Fruit fly (Drosophila melanogaster) whole organism, embryonic: ENCODE measurements around the gene CG32344.

Source experiments
- Ada2b ChIP-seq: fragments of 200-800 bp; sonication (Bioruptor generic); IDR thresholded peaks from 2 replicates; pipeline ENCODE4 v1.3.6; 2022; ENCODE audit warnings: missing biosample characterization, missing genetic modification characterization
- Aef1 ChIP-seq: fragments of 200-800 bp; sonication (Bioruptor generic); IDR thresholded peaks from 3 replicates; pipeline ENCODE4 v1.3.6; 2022; ENCODE audit warnings: missing biosample characterization, missing genetic modification characterization
- Atf6 ChIP-seq: fragments of 200-800 bp; sonication (Bioruptor generic); IDR thresholded peaks from 2 replicates; pipeline ENCODE4 v1.3.6; 2022; ENCODE audit warnings: missing biosample characterization, missing genetic modification characterization
- BEAF-32 ChIP-seq: fragments of 200-800 bp; sonication (Bioruptor generic); optimal IDR thresholded peaks from 3 replicates; lab custom pipeline; 2017; ENCODE audit warnings: missing biosample characterization, missing genetic modification characterization, mild to moderate bottlenecking, moderate library complexity, missing genetic modification reagents
- Bteb2 ChIP-seq: fragments of 200-800 bp; sonication (Bioruptor generic); optimal IDR thresholded peaks from 2 replicates; lab custom pipeline; 2016; ENCODE audit warnings: missing biosample characterization, missing genetic modification characterization
- CG1024 ChIP-seq: fragments of 200-800 bp; sonication (Bioruptor generic); IDR thresholded peaks from 2 replicates; pipeline ENCODE4 v1.3.6; 2022; ENCODE audit warnings: missing biosample characterization, missing genetic modification characterization
- CG10267 ChIP-seq: fragments of 200-800 bp; sonication (Bioruptor generic); optimal IDR thresholded peaks from 2 replicates; lab custom pipeline; 2018; ENCODE audit warnings: missing biosample characterization, mild to moderate bottlenecking, missing genetic modification characterization, moderate library complexity
- CG10543 ChIP-seq: fragments of 200-800 bp; sonication (Bioruptor generic); optimal IDR thresholded peaks from 3 replicates; lab custom pipeline; 2017; ENCODE audit warnings: missing biosample characterization, mild to moderate bottlenecking, missing genetic modification characterization, moderate library complexity
- CG10565 ChIP-seq: fragments of 200-800 bp; sonication (Bioruptor generic); optimal IDR thresholded peaks from 3 replicates; lab custom pipeline; 2016; ENCODE audit warnings: missing biosample characterization, mild to moderate bottlenecking, missing genetic modification characterization
- CG11085 ChIP-seq: fragments of 200-800 bp; sonication (Bioruptor generic); IDR thresholded peaks from 2 replicates; pipeline ENCODE4 v1.3.6; 2022; ENCODE audit warnings: missing biosample characterization, missing genetic modification characterization
- CG11093 ChIP-seq: fragments of 200-800 bp; sonication (Bioruptor generic); IDR thresholded peaks from 3 replicates; pipeline ENCODE4 v1.3.6; 2022; ENCODE audit warnings: missing biosample characterization, missing genetic modification characterization
- CG12155 ChIP-seq: fragments of 200-800 bp; sonication (Bioruptor generic); optimal IDR thresholded peaks from 3 replicates; lab custom pipeline; 2016; ENCODE audit warnings: missing biosample characterization, missing genetic modification characterization
- CG12942 ChIP-seq: fragments of 200-800 bp; sonication (Bioruptor generic); optimal IDR thresholded peaks from 3 replicates; lab custom pipeline; 2016; ENCODE audit warnings: missing biosample characterization, missing genetic modification characterization
- CG13287 ChIP-seq: fragments of 200-800 bp; sonication (Bioruptor generic); IDR thresholded peaks from 2 replicates; pipeline ENCODE4 v1.3.6; 2022; ENCODE audit warnings: missing biosample characterization, missing genetic modification characterization; ENCODE audit not compliant: partially characterized antibody
- CG13424 ChIP-seq: fragments of 200-800 bp; sonication (Bioruptor generic); optimal IDR thresholded peaks from 2 replicates; lab custom pipeline; 2019; ENCODE audit warnings: missing biosample characterization, mild to moderate bottlenecking, missing genetic modification characterization, moderate library complexity
- CG13624 ChIP-seq: fragments of 200-800 bp; sonication (Bioruptor generic); optimal IDR thresholded peaks from 2 replicates; lab custom pipeline; 2016; ENCODE audit warnings: missing biosample characterization, missing genetic modification characterization
- CG15696 ChIP-seq: fragments of 200-800 bp; sonication (Bioruptor generic); optimal IDR thresholded peaks from 2 replicates; lab custom pipeline; 2019; ENCODE audit warnings: missing biosample characterization, mild to moderate bottlenecking, missing genetic modification characterization, moderate library complexity
- CG16779 ChIP-seq: fragments of 200-800 bp; sonication (Bioruptor generic); IDR thresholded peaks from 2 replicates; pipeline ENCODE4 v1.3.6; 2022; ENCODE audit warnings: missing biosample characterization, missing genetic modification characterization
- CG4854 ChIP-seq: fragments of 200-800 bp; sonication (Bioruptor generic); optimal IDR thresholded peaks from 2 replicates; lab custom pipeline; 2016; ENCODE audit warnings: missing biosample characterization, missing genetic modification characterization, inconsistent platforms
- CG5245 ChIP-seq: fragments of 200-800 bp; sonication (Bioruptor generic); optimal IDR thresholded peaks from 3 replicates; lab custom pipeline; 2016; ENCODE audit warnings: missing biosample characterization, missing genetic modification characterization
- CG7928 ChIP-seq: fragments of 200-800 bp; sonication (Bioruptor generic); optimal IDR thresholded peaks from 2 replicates; lab custom pipeline; 2017; ENCODE audit warnings: missing biosample characterization, mild to moderate bottlenecking, missing genetic modification characterization
- CG8281 ChIP-seq: fragments of 200-800 bp; sonication (Bioruptor generic); optimal IDR thresholded peaks from 2 replicates; lab custom pipeline; 2018; ENCODE audit warnings: missing biosample characterization, mild to moderate bottlenecking, missing genetic modification characterization, moderate library complexity
- CG8924 ChIP-seq: fragments of 200-800 bp; optimal IDR thresholded peaks from 3 replicates; lab custom pipeline; 2019; ENCODE audit warnings: missing biosample characterization, mild to moderate bottlenecking, missing genetic modification characterization, moderate library complexity
- Dp ChIP-seq: fragments of 200-800 bp; sonication (Bioruptor generic); optimal IDR thresholded peaks from 2 replicates; lab custom pipeline; 2018; ENCODE audit warnings: missing biosample characterization, mild to moderate bottlenecking, missing genetic modification characterization, moderate library complexity
- H15 ChIP-seq: fragments of 200-800 bp; sonication (Bioruptor generic); IDR thresholded peaks from 3 replicates; pipeline ENCODE4 v1.3.6; 2022; ENCODE audit warnings: missing biosample characterization, missing genetic modification characterization
- Hand ChIP-seq: fragments of 200-800 bp; sonication (Bioruptor generic); optimal IDR thresholded peaks from 2 replicates; lab custom pipeline; 2017; ENCODE audit warnings: mild to moderate bottlenecking, missing biosample characterization, missing genetic modification reagents, missing genetic modification characterization
- Sox102F ChIP-seq: fragments of 200-800 bp; sonication (Bioruptor generic); optimal IDR thresholded peaks from 2 replicates; lab custom pipeline; 2018; ENCODE audit warnings: missing biosample characterization, mild to moderate bottlenecking, missing genetic modification characterization, moderate library complexity
- Sry-δ ChIP-seq: fragments of 200-800 bp; sonication (Bioruptor generic); optimal IDR thresholded peaks from 2 replicates; lab custom pipeline; 2016; ENCODE audit warnings: missing biosample characterization, missing genetic modification characterization
- ato ChIP-seq: fragments of 200-800 bp; sonication (Bioruptor generic); IDR thresholded peaks from 2 replicates; pipeline ENCODE4 v1.3.6; 2022; ENCODE audit warnings: missing biosample characterization, missing genetic modification characterization; ENCODE audit not compliant: partially characterized antibody
- bbx ChIP-seq: fragments of 200-800 bp; sonication (Bioruptor generic); IDR thresholded peaks from 2 replicates; pipeline ENCODE4 v1.3.6; 2022; ENCODE audit warnings: missing biosample characterization, missing genetic modification characterization; ENCODE audit not compliant: partially characterized antibody
- chinmo ChIP-seq: fragments of 200-800 bp; sonication (Bioruptor generic); IDR thresholded peaks from 4 replicates; pipeline ENCODE4 v1.3.6; 2022; ENCODE audit warnings: missing biosample characterization, missing genetic modification characterization; ENCODE audit not compliant: partially characterized antibody
- dan ChIP-seq: fragments of 200-800 bp; sonication (Bioruptor generic); IDR thresholded peaks from 2 replicates; pipeline ENCODE4 v1.3.6; 2022; ENCODE audit warnings: missing biosample characterization, missing genetic modification characterization
- dati ChIP-seq: fragments of 200-800 bp; sonication (Bioruptor generic); IDR thresholded peaks from 2 replicates; pipeline ENCODE4 v1.3.6; 2022; ENCODE audit warnings: missing biosample characterization, missing genetic modification characterization
- ems ChIP-seq: fragments of 200-800 bp; sonication (Bioruptor generic); optimal IDR thresholded peaks from 3 replicates; lab custom pipeline; 2016; ENCODE audit warnings: missing biosample characterization, missing genetic modification characterization
- en ChIP-seq: fragments of 200-800 bp; sonication (Bioruptor generic); optimal IDR thresholded peaks from 2 replicates; lab custom pipeline; 2016; ENCODE audit warnings: missing biosample characterization, missing genetic modification characterization
- ewg ChIP-seq: fragments of 200-800 bp; sonication (Bioruptor generic); optimal IDR thresholded peaks from 3 replicates; lab custom pipeline; 2017; ENCODE audit warnings: mild to moderate bottlenecking, missing biosample characterization, missing genetic modification reagents, missing genetic modification characterization
- gro ChIP-seq: fragments of 200-800 bp; sonication (Bioruptor generic); optimal IDR thresholded peaks from 2 replicates; lab custom pipeline; 2016; ENCODE audit warnings: missing biosample characterization, missing genetic modification characterization
- inv ChIP-seq: fragments of 200-800 bp; sonication (Bioruptor generic); IDR thresholded peaks from 2 replicates; pipeline ENCODE4 v1.3.6; 2022; ENCODE audit warnings: missing biosample characterization, missing genetic modification characterization; ENCODE audit not compliant: partially characterized antibody
- jumu ChIP-seq: fragments of 200-800 bp; sonication (Bioruptor generic); optimal IDR thresholded peaks from 3 replicates; lab custom pipeline; 2016; ENCODE audit warnings: missing biosample characterization, missing genetic modification characterization
- mirr ChIP-seq: fragments of 200-800 bp; sonication (Bioruptor generic); optimal IDR thresholded peaks from 3 replicates; lab custom pipeline; 2018; ENCODE audit warnings: missing biosample characterization, mild to moderate bottlenecking, missing genetic modification characterization
- nmo ChIP-seq: fragments of 200-800 bp; sonication (Bioruptor generic); optimal IDR thresholded peaks from 2 replicates; lab custom pipeline; 2018; ENCODE audit warnings: missing biosample characterization, mild to moderate bottlenecking, missing genetic modification characterization, moderate library complexity
- pho ChIP-seq: fragments of 200-800 bp; sonication (Bioruptor generic); optimal IDR thresholded peaks from 2 replicates; lab custom pipeline; 2016; ENCODE audit warnings: missing biosample characterization, missing genetic modification characterization
- pum ChIP-seq: fragments of 200-800 bp; sonication (Bioruptor generic); optimal IDR thresholded peaks from 2 replicates; lab custom pipeline; 2016; ENCODE audit warnings: missing biosample characterization, missing genetic modification characterization
- scrt ChIP-seq: fragments of 200-800 bp; sonication (Bioruptor generic); optimal IDR thresholded peaks from 2 replicates; lab custom pipeline; 2018; ENCODE audit warnings: missing biosample characterization, mild to moderate bottlenecking, missing genetic modification characterization, moderate library complexity
- sens ChIP-seq: fragments of 200-800 bp; sonication (Bioruptor generic); peaks from one replicate; lab custom pipeline; 2016; ENCODE audit warnings: missing biosample characterization, missing genetic modification characterization
- sim ChIP-seq: fragments of 200-800 bp; sonication (Bioruptor generic); IDR thresholded peaks from 2 replicates; pipeline ENCODE4 v1.3.6; 2022; ENCODE audit warnings: missing biosample characterization, missing genetic modification characterization
- sob ChIP-seq: fragments of 200-800 bp; sonication (Bioruptor generic); IDR thresholded peaks from 2 replicates; pipeline ENCODE4 v1.3.6; 2022; ENCODE audit warnings: missing biosample characterization, missing genetic modification characterization
- tna ChIP-seq: fragments of 200-800 bp; sonication (Bioruptor generic); IDR thresholded peaks from 2 replicates; pipeline ENCODE4 v1.3.6; 2022; ENCODE audit warnings: missing biosample characterization, missing genetic modification characterization; ENCODE audit not compliant: partially characterized antibody

The CG32344 gene

dm6 chr3L:319145-320009, 5.1 kb downstream of the CG32344 start, which contains the start of gene fwd (continued):
- peak; percentile 30 for TF ChIP-seq Hand (GFP tag; lab: Kevin White, UChicago)
- TF ChIP-seq Dp (GFP tag; lab: Kevin White, UChicago): peak; percentile 60
- peak; percentile 38 for TF ChIP-seq CG13424
- no peak for TF ChIP-seq ems (GFP tag; lab: Kevin White, UChicago)
- no peak; the same call in 1 of the 2 replicates for TF ChIP-seq CG13287 (GFP tag; lab: Robert Waterston, UW)
- TF ChIP-seq dan: no peak
- TF ChIP-seq CG12942 (GFP tag; lab: Kevin White, UChicago): no peak
- TF ChIP-seq nmo (GFP tag; lab: Kevin White, UChicago): peak; percentile 67
- peak; percentile 52 for TF ChIP-seq BEAF-32 (GFP tag; lab: Kevin White, UChicago)
- TF ChIP-seq Sry-δ (GFP tag; lab: Kevin White, UChicago): peak; percentile 53
- peak; percentile 13 for TF ChIP-seq mirr (GFP tag; lab: Kevin White, UChicago)
- TF ChIP-seq Bteb2: no peak
- no peak for TF ChIP-seq CG16779 (GFP tag; lab: Robert Waterston, UW)
- TF ChIP-seq Sox102F (GFP tag; lab: Kevin White, UChicago): no peak
- peak; percentile 100 for TF ChIP-seq CG12155 (GFP tag; lab: Kevin White, UChicago)
- TF ChIP-seq CG10543 (GFP tag; lab: Kevin White, UChicago): peak; percentile 82
- TF ChIP-seq pho (GFP tag; lab: Kevin White, UChicago): peak; percentile 14
- no peak for TF ChIP-seq dati (GFP tag; lab: Robert Waterston, UW)
- TF ChIP-seq Aef1 (GFP tag; lab: Robert Waterston, UW): no peak; the same call in 2 of the 3 replicates
- peak; percentile 63 for TF ChIP-seq scrt
- TF ChIP-seq CG11093 (GFP tag; lab: Robert Waterston, UW): no peak
- TF ChIP-seq inv (GFP tag; lab: Robert Waterston, UW): no peak; the same call in 1 of the 2 replicates
- peak; percentile 15; the same call in 1 of the 2 replicates for TF ChIP-seq sob (GFP tag; lab: Robert Waterston, UW)
- TF ChIP-seq Ada2b (GFP tag; lab: Robert Waterston, UW): no peak
- TF ChIP-seq bbx (GFP tag; lab: Robert Waterston, UW): no peak
- TF ChIP-seq CG8281 (tag; lab: Kevin White, UChicago): no peak
- peak; percentile 65 for TF ChIP-seq CG10267
- no peak for TF ChIP-seq tna (GFP tag; lab: Robert Waterston, UW)
- TF ChIP-seq en (GFP tag; lab: Kevin White, UChicago): peak; percentile 12
- no peak for TF ChIP-seq H15 (GFP tag; lab: Robert Waterston, UW)
- no peak for TF ChIP-seq CG1024 (GFP tag; lab: Robert Waterston, UW)
- TF ChIP-seq gro (GFP tag; lab: Kevin White, UChicago): peak; percentile 38
- no peak for TF ChIP-seq CG5245
- TF ChIP-seq CG11085 (GFP tag; lab: Robert Waterston, UW): no peak
- TF ChIP-seq Atf6 (GFP tag; lab: Robert Waterston, UW): peak; percentile 50
- TF ChIP-seq ewg: peak; percentile 59
- peak; percentile 66 for TF ChIP-seq CG13624 (GFP tag; lab: Kevin White, UChicago)
- TF ChIP-seq jumu: peak; percentile 53
- TF ChIP-seq pum: no peak
- TF ChIP-seq chinmo (GFP tag; lab: Robert Waterston, UW): peak; percentile 84; the same call in 2 of the 4 replicates
- TF ChIP-seq ato (GFP tag; lab: Robert Waterston, UW): peak; percentile 44; the same call in 1 of the 2 replicates
- peak; percentile 76 for TF ChIP-seq CG8924 (tag; lab: Kevin White, UChicago)
- TF ChIP-seq CG4854: peak; percentile 16
- TF ChIP-seq CG10565 (GFP tag; lab: Kevin White, UChicago): no peak
- no peak for TF ChIP-seq sim (GFP tag; lab: Robert Waterston, UW)
- peak; percentile 11 for TF ChIP-seq CG7928 (GFP tag; lab: Kevin White, UChicago)
- no peak for TF ChIP-seq CG15696 (tag; lab: Kevin White, UChicago)
- TF ChIP-seq sens (GFP tag; lab: Kevin White, UChicago): peak; percentile 87
